Worm (Caenorhabditis elegans): ENCODE results near the gene nex-1.

ce11 chrIII:5185620-5186019 lies 39.8 kb upstream of the nex-1 start, which contains the start of gene pup-2:
- no peak for TF ChIP-seq sptf-1 (tag; optimal IDR thresholded peaks at IDR 0.05)
- TF ChIP-seq ceh-82 (tag; optimal IDR thresholded peaks at IDR 0.05): no peak
- TF ChIP-seq nhr-28 (tag; optimal IDR thresholded peaks at IDR 0.05): no peak

All from whole organism, L1 larva.